Worm (Caenorhabditis elegans) whole organism, dauer: ENCODE data around the gene srh-35.

Experiments
- unc-62 ChIP-seq: sonication (generic microtip); optimal IDR thresholded peaks from 2 replicates; lab custom pipeline; 2017; ENCODE audit warnings: missing biosample characterization, missing genetic modification reagents, missing genetic modification characterization

srh-35 gene

DNA sequence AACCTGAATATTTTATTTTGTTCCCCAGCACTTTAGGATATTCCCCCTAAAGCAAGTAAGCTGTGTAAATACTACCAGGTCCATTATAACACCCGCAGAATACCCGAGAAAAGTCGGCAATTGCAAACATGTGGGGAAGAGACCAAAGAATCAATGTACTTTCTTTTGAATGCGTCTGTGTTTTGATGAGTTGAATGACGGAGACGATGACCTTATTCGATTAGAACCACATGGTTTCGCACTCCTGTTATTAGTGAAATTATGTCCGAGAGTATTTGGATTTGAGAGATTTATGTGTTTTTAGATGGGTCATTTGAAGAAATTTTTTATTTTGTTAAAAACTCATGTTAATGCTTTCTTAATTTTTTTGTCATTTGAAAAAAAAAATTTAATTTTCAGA, 16.3 kb upstream of the srh-35 start:
- no peak for TF ChIP-seq unc-62 (GFP tag; lab: Kevin White, UChicago)

- no peak for TF ChIP-seq unc-62 (GFP tag; lab: Kevin White, UChicago)
These were observed 15.8 kb upstream of the srh-35 start, which contains the start of gene nhr-201 for ce11 chrV:464800-465199. Gene nhr-201, plus strand, starts transcription at chrV:464828.

DNA sequence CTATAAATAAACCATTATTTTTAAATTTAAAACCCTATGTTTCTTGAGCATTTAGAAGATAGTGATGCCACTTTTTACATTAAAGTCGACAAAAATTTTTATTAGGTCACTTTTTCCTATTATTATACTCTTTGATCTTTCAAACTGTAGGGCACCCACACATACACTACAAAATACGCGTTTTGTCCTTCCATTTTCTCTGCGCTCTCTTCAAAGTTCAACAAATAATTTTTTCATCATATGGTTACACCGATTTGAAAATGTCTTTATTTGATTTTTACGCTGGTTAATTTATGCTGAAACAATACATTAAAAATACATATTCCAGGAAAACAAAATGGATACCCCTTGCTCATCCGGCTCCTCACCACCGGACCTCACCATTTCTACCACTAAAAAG, 13.2 kb upstream of the srh-35 start, which contains the start of gene nhr-202:
Gene nhr-202, plus strand, starts transcription at position 326 of the 400 bp plus-strand sequence.
- TF ChIP-seq unc-62 (GFP tag; lab: Kevin White, UChicago) = no peak

DNA sequence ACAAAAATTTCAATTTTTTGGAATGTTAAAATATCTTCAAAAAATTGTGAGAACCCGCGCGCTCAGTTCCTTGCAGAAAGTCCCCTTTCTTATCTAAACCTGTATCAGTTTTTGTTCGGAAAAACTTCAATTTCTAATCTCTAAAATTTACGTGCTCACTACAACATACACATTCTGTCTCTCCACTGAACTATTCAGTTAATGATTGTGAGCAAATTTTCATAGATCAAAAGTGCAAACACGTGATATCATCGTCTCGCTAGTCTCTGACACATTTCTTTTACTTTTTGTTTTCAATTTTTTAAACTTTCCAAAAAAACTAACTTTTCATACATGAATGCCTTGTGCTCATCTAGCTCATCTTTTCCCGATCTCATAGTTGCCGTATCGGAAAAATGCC, 10.4 kb upstream of the srh-35 start, which contains the start of gene nhr-203:
Gene nhr-203, plus strand, starts transcription at position 332 of the 400 bp plus-strand sequence.
- TF ChIP-seq unc-62 (GFP tag; lab: Kevin White, UChicago) = no peak

DNA sequence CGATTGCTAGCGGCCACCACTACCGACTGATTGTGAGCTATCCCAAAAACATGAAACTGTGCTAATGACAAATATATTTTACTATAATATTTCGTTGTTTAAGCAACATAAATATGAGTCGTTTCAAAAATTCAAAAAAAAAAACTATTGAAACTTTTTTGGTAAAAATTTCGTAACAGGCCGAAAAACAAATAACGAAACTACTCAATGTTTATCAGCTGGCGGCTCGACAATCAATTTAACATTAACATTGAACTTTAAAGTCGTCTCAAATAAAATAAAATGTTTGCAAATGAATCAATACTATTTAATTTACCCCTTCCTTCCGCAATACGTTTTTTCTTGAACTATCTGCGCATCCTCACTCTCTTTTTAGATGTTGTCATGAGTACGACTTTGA, 8.8 kb upstream of the srh-35 start:
- no peak for TF ChIP-seq unc-62 (GFP tag; lab: Kevin White, UChicago)

DNA sequence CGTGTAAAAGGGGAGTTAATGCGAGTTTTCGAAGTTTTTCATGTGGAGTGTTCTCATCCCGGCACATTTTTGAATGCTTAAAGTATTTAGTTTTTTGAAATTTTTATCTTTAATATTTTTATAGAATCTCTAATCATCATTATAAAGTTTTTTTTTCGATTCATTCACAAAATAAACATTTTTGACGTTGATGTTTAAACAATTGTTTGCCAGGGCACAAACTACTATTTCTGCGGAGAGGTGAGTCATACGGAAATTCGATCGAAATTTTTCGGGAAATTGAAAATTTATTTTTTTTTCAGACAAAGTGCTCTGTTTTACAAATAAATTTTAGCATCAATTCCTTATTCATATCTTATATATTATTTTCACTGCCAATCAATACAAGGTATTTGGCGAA, 4.5 kb upstream of the srh-35 start, which contains the start of gene nhr-98:
Gene nhr-98, plus strand, starts transcription at position 301 of the 400 bp plus-strand sequence.
- TF ChIP-seq unc-62 (GFP tag; lab: Kevin White, UChicago) = no peak

DNA sequence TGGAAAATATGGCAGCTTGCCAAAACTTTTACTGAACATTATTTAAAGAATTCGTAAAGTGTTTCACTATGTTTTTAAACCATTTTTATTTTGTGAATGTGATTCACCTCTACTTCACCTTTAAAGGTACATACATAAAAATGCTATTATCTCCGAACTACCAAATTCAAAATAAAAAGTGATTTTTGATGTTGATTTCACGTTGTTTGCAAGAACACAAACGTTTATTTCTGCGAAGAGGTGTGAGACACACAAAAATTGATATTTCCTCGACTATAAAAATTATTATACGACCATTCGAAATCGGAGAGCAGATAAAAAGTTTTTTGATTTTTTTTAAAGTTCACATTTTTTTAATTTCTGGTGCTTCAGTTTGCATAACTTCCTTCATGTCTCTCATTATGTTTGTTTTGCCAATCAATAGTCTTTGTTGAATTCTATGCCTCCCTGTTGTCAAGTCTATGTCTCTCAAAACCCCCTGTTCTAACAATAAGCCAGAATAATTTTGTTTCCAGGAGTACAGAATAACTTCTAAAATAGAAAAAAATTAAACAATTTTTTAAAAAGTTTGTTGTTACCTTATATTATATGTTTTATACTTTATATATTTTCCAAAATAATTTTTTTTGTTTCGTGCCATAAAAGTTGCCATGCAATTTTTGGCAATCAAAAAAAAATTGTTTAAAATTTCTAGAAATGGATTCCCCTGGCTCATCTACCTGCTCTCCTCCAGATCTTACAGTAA, 1.9 kb upstream of the srh-35 start, which contains the start of gene nhr-123:
Gene nhr-123, plus strand, starts transcription at position 695 of the 745 bp plus-strand sequence.
- no peak for TF ChIP-seq unc-62 (GFP tag; lab: Kevin White, UChicago)

- no peak for TF ChIP-seq unc-62 (GFP tag; lab: Kevin White, UChicago)
These were observed 655 bp upstream of the srh-35 start, which contains the start of gene M02H5.8 for ce11 chrV:449685-450084. Gene M02H5.8, plus strand, starts transcription at chrV:449981.

DNA sequence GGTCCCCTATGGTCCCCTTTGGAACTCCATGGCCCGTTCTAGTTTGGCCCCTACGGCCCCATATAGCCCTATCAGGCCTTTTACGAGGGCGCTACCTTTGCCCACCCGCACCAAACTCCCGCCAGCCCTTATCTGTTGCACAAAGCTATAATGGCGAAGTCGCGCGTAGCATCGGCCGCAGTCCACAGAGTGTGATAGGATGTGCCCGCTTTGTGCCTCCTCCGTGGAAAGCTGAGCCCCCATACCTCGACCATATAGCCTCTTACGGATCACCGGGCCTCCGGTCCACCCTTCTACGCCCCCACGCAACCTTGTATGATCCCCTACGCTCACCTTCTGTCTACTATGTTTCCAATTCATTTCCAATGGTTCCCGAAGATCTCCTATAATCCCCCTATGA, 2.0 kb downstream of the srh-35 start:
- TF ChIP-seq unc-62 (GFP tag; lab: Kevin White, UChicago) = no peak

DNA sequence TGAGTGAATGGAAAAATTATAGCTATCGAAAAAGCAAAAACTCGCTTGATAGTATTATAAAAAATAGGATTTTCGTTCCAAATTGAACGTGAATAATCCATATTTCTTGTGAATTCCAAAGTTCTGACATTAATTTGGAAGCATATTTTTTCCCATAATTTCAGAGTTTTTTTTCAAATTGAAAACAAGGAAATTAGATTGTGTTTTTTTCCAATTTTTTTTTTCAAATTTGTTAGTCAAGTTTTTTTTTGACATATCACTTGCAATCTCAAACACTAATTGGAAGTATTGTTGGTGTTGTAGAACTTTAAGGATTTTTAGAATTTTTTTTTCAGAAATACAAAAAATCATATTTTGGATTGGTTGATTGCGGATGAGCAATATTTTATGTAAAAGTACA, 2.5 kb downstream of the srh-35 start, which contains the start of gene srh-34:
Gene srh-34, minus strand, starts transcription at position 101 of the 400 bp plus-strand sequence.
- TF ChIP-seq unc-62 (GFP tag; lab: Kevin White, UChicago) = no peak

- no peak for TF ChIP-seq unc-62 (GFP tag; lab: Kevin White, UChicago)
These were observed 5.8 kb downstream of the srh-35 start, which contains the start of gene srh-33 for ce11 chrV:443193-443592. Gene srh-33, minus strand, starts transcription at chrV:443293.

- no peak for TF ChIP-seq unc-62 (GFP tag; lab: Kevin White, UChicago)
These were observed 8.1 kb downstream of the srh-35 start, which contains the start of gene B0554.7 for ce11 chrV:440923-441322. Gene B0554.7, minus strand, starts transcription at chrV:441023.

DNA sequence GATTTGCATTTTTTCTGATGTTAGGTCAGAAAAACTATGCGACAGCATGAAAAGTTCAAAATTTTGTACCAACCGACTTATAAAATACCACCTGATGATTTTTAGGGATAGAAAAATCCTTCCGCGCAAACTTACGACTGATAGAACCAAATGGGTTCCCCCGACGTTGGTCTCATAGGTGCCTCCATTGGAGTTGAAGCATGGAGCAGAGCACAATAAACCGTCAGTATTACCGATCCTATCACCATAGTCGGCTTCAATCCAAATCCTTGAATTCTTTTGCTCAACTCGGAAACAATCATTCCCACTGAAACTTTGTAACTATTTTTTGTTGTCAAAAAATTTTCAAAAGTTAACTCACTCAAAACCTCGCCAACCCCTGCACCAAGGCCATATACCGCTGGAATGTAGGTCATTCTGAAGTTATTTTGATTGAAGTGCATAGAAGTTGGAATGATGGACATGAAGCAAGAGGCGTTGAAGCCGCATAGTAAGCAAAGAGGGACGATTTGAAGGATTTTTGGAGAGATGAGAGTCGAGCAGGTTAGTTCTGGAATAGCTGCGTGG, 9.8 kb downstream of the srh-35 start:
- no peak for TF ChIP-seq unc-62 (GFP tag; lab: Kevin White, UChicago)

DNA sequence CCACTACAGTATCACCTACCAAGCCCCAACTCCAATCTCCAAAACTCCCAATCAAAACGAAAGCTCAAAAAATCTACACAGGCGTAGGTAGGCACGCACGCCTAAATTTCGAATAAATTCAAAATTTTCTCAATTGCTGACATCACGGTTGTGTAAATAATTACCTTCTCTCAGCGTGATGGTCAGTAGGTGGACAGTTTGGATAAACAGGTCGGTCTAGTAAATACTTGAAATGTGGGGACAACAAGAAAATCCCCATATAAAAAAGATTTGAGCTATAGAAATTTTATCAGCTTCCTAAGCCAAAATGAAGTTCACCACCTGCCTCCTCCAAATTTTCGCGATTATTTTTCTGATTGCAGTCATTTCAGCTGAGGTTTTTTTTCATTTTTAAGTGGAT, 10.9 kb downstream of the srh-35 start, which contains the start of gene B0554.1:
Gene B0554.1, plus strand, starts transcription at position 301 of the 400 bp plus-strand sequence.
- no peak for TF ChIP-seq unc-62 (GFP tag; lab: Kevin White, UChicago)

ce11 chrV:433898-434297, 15.1 kb downstream of the srh-35 start, which contains the start of gene B0554.2:
Gene B0554.2, plus strand, starts transcription at chrV:434198.
- TF ChIP-seq unc-62 (GFP tag; lab: Kevin White, UChicago) = no peak

DNA sequence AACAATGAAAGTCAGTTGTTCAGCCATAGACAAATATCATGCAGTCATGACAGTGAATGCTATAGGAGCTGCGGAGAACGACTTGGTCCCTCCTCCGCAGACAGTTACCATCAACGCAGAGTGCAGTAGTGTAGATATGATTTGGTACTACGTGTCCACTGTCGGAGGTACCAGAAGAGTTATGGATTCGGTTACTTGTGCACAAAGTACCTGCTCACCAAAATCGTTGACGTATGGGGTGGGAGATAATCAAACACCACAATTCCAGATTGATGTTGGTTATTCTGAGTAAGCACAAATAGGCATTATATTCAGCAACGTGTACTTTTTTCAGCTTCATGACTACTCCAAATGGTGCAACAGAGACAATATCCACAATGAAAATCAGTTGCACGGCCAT, 16.0 kb downstream of the srh-35 start:
- no peak for TF ChIP-seq unc-62 (GFP tag; lab: Kevin White, UChicago)
